Fruit fly (Drosophila melanogaster) whole organism, embryonic: ENCODE data around the gene AIMP2.
A peak's percentile ranks its signal among the peaks of the same experiment; 100 is the strongest.

Experiments used
- Ada2b ChIP-seq: fragments of 200-800 bp; sonication (Bioruptor generic); IDR thresholded peaks from 2 replicates; pipeline ENCODE4 v1.3.6; 2022; ENCODE audit warnings: missing biosample characterization, missing genetic modification characterization
- CG10267 ChIP-seq: fragments of 200-800 bp; sonication (Bioruptor generic); optimal IDR thresholded peaks from 2 replicates; lab custom pipeline; 2018; ENCODE audit warnings: missing biosample characterization, mild to moderate bottlenecking, missing genetic modification characterization, moderate library complexity
- CG11695 ChIP-seq: fragments of 200-800 bp; sonication (Bioruptor generic); IDR thresholded peaks from 3 replicates; pipeline ENCODE4 v1.3.6; 2022; ENCODE audit warnings: missing biosample characterization, missing genetic modification characterization
- CG12071 ChIP-seq: fragments of 200-800 bp; sonication (Bioruptor generic); optimal IDR thresholded peaks from 3 replicates; lab custom pipeline; 2018; ENCODE audit warnings: missing biosample characterization, mild to moderate bottlenecking, missing genetic modification characterization
- CG12155 ChIP-seq: fragments of 200-800 bp; sonication (Bioruptor generic); optimal IDR thresholded peaks from 3 replicates; lab custom pipeline; 2016; ENCODE audit warnings: missing biosample characterization, missing genetic modification characterization
- CG12236 ChIP-seq: fragments of 200-800 bp; sonication (Bioruptor generic); optimal IDR thresholded peaks from 2 replicates; lab custom pipeline; 2016; ENCODE audit warnings: missing biosample characterization, missing genetic modification characterization
- CG14965 ChIP-seq: fragments of 200-800 bp; sonication (Bioruptor generic); optimal IDR thresholded peaks from 2 replicates; lab custom pipeline; 2016; ENCODE audit warnings: missing biosample characterization, missing genetic modification characterization, borderline replicate concordance
- CG15601 ChIP-seq: fragments of 200-800 bp; sonication (Bioruptor generic); optimal IDR thresholded peaks from 3 replicates; lab custom pipeline; 2019; ENCODE audit warnings: missing biosample characterization, mild to moderate bottlenecking, missing genetic modification characterization, moderate library complexity
- CG1602 ChIP-seq: fragments of 200-800 bp; sonication (Bioruptor generic); optimal IDR thresholded peaks from 3 replicates; lab custom pipeline; 2016; ENCODE audit warnings: missing biosample characterization, missing genetic modification characterization
- CG16813 ChIP-seq: fragments of 200-800 bp; sonication (Bioruptor generic); IDR thresholded peaks from 3 replicates; pipeline ENCODE4 v1.3.6; 2022; ENCODE audit warnings: missing biosample characterization, missing genetic modification characterization; ENCODE audit not compliant: partially characterized antibody
- CG2120 ChIP-seq: fragments of 200-800 bp; sonication (Bioruptor generic); optimal IDR thresholded peaks from 3 replicates; lab custom pipeline; 2016; ENCODE audit warnings: missing biosample characterization, missing genetic modification characterization
- CG30403 ChIP-seq: fragments of 200-800 bp; sonication (Bioruptor generic); optimal IDR thresholded peaks from 3 replicates; lab custom pipeline; 2016; ENCODE audit warnings: missing biosample characterization, missing genetic modification characterization
- CG31365 ChIP-seq: fragments of 200-800 bp; sonication (Bioruptor generic); optimal IDR thresholded peaks from 2 replicates; lab custom pipeline; 2018; ENCODE audit warnings: missing biosample characterization, mild to moderate bottlenecking, missing genetic modification characterization
- CG3163 ChIP-seq: fragments of 200-800 bp; sonication (Bioruptor generic); optimal IDR thresholded peaks from 3 replicates; lab custom pipeline; 2016; ENCODE audit warnings: missing biosample characterization, missing genetic modification characterization
- CG32532 ChIP-seq: fragments of 200-800 bp; sonication (Bioruptor generic); IDR thresholded peaks from 2 replicates; pipeline ENCODE4 v1.3.6; 2022; ENCODE audit warnings: missing biosample characterization, missing genetic modification characterization
- CG4282 ChIP-seq: fragments of 200-800 bp; sonication (Bioruptor generic); optimal IDR thresholded peaks from 2 replicates; lab custom pipeline; 2016; ENCODE audit warnings: missing biosample characterization, missing genetic modification characterization
- CG4707 ChIP-seq: fragments of 200-800 bp; sonication (Bioruptor generic); optimal IDR thresholded peaks from 2 replicates; lab custom pipeline; 2018; ENCODE audit warnings: missing biosample characterization, mild to moderate bottlenecking, missing genetic modification characterization, moderate library complexity
- CG6272 ChIP-seq: fragments of 200-800 bp; sonication (Bioruptor generic); IDR thresholded peaks from 2 replicates; pipeline ENCODE4 v1.3.6; 2022; ENCODE audit warnings: missing biosample characterization, missing genetic modification characterization
- CG6813 ChIP-seq: fragments of 200-800 bp; sonication (Bioruptor generic); optimal IDR thresholded peaks from 2 replicates; lab custom pipeline; 2017; ENCODE audit warnings: missing biosample characterization, missing genetic modification characterization, mild to moderate bottlenecking, moderate library complexity, missing genetic modification reagents
- CG7745 ChIP-seq: fragments of 200-800 bp; sonication (Bioruptor generic); optimal IDR thresholded peaks from 2 replicates; lab custom pipeline; 2018; ENCODE audit warnings: missing biosample characterization, mild to moderate bottlenecking, missing genetic modification characterization, moderate library complexity
- CG8924 ChIP-seq: fragments of 200-800 bp; optimal IDR thresholded peaks from 3 replicates; lab custom pipeline; 2019; ENCODE audit warnings: missing biosample characterization, mild to moderate bottlenecking, missing genetic modification characterization, moderate library complexity
- CG9437 ChIP-seq: fragments of 200-800 bp; sonication (Bioruptor generic); optimal IDR thresholded peaks from 2 replicates; lab custom pipeline; 2018; ENCODE audit warnings: missing biosample characterization, mild to moderate bottlenecking, missing genetic modification characterization
- CG9876 ChIP-seq: fragments of 200-800 bp; sonication (Bioruptor generic); optimal IDR thresholded peaks from 2 replicates; lab custom pipeline; 2016; ENCODE audit warnings: missing biosample characterization, missing genetic modification characterization
- Chrac-16 ChIP-seq: fragments of 200-800 bp; sonication (Bioruptor generic); optimal IDR thresholded peaks from 3 replicates; lab custom pipeline; 2016; ENCODE audit warnings: missing biosample characterization, missing genetic modification characterization
- CoRest ChIP-seq: fragments of 200-800 bp; sonication (Bioruptor generic); optimal IDR thresholded peaks from 3 replicates; lab custom pipeline; 2018; ENCODE audit warnings: missing biosample characterization, mild to moderate bottlenecking, missing genetic modification characterization, moderate library complexity
- D ChIP-seq, 2 experiments: fragments of 200-800 bp in 1 of 2; fragments of >200 bp in 1 of 2; sonication (Bioruptor generic) in 1 of 2; optimal IDR thresholded peaks; 2 replicates in 1 of 2; 3 replicates in 1 of 2; lab custom pipeline; 2017; ENCODE audit warnings: mild to moderate bottlenecking in 1 of 2, missing biosample characterization in 1 of 2, missing genetic modification characterization in 1 of 2, missing genetic modification reagents in 1 of 2
- D19B ChIP-seq: fragments of 200-800 bp; sonication (Bioruptor generic); optimal IDR thresholded peaks from 2 replicates; lab custom pipeline; 2017; ENCODE audit warnings: missing biosample characterization, mild to moderate bottlenecking, missing genetic modification characterization
- Dref ChIP-seq: fragments of 200-800 bp; sonication (Bioruptor generic); IDR thresholded peaks from 2 replicates; pipeline ENCODE4 v1.3.6; 2022; ENCODE audit warnings: missing biosample characterization, missing genetic modification characterization
- H2.0 ChIP-seq: fragments of 200-800 bp; sonication (Bioruptor generic); IDR thresholded peaks from 2 replicates; pipeline ENCODE4 v1.3.6; 2022; ENCODE audit warnings: missing biosample characterization, missing genetic modification characterization
- Hr39 ChIP-seq: fragments of >200 bp; optimal IDR thresholded peaks from 2 replicates; lab custom pipeline; 2017
- Med ChIP-seq: fragments of 200-800 bp; sonication (Bioruptor generic); peaks from one replicate; lab custom pipeline; 2016; ENCODE audit warnings: missing biosample characterization, missing genetic modification characterization, mild to moderate bottlenecking, inconsistent platforms, moderate library complexity
- NK7.1 ChIP-seq: fragments of 200-800 bp; sonication (Bioruptor generic); optimal IDR thresholded peaks from 3 replicates; lab custom pipeline; 2016; ENCODE audit warnings: missing biosample characterization, missing genetic modification characterization
- Oli ChIP-seq: fragments of 200-800 bp; sonication (Bioruptor generic); optimal IDR thresholded peaks from 2 replicates; lab custom pipeline; 2018; ENCODE audit warnings: missing biosample characterization, mild to moderate bottlenecking, missing genetic modification characterization, moderate library complexity
- Opbp ChIP-seq: fragments of 200-800 bp; sonication (Bioruptor generic); IDR thresholded peaks from 3 replicates; pipeline ENCODE4 v1.3.6; 2022; ENCODE audit warnings: missing biosample characterization, missing genetic modification characterization; ENCODE audit not compliant: partially characterized antibody
- Side ChIP-seq: fragments of 200-800 bp; sonication (Bioruptor generic); optimal IDR thresholded peaks from 2 replicates; lab custom pipeline; 2016; ENCODE audit warnings: missing biosample characterization, missing genetic modification characterization
- Xbp1 ChIP-seq: fragments of 200-800 bp; sonication (Bioruptor generic); optimal IDR thresholded peaks from 3 replicates; lab custom pipeline; 2016; ENCODE audit warnings: missing biosample characterization, mild to moderate bottlenecking, missing genetic modification characterization
- ab ChIP-seq: fragments of 200-800 bp; sonication (Bioruptor generic); optimal IDR thresholded peaks from 2 replicates; lab custom pipeline; 2016; ENCODE audit warnings: missing biosample characterization, missing genetic modification characterization
- btn ChIP-seq: fragments of 200-800 bp; sonication (Bioruptor generic); optimal IDR thresholded peaks from 2 replicates; lab custom pipeline; 2016; ENCODE audit warnings: missing biosample characterization, missing genetic modification characterization
- chm ChIP-seq: fragments of 200-800 bp; sonication (Bioruptor generic); IDR thresholded peaks from 2 replicates; pipeline ENCODE4 v1.3.6; 2022; ENCODE audit warnings: missing biosample characterization, missing genetic modification characterization
- crp ChIP-seq, 2 experiments: fragments of 200-800 bp; sonication (Bioruptor generic); optimal IDR thresholded peaks; 2 replicates in 1 of 2; 3 replicates in 1 of 2; lab custom pipeline; 2017; ENCODE audit warnings: missing biosample characterization in 2 of 2, missing genetic modification characterization in 2 of 2, mild to moderate bottlenecking in 1 of 2, moderate library complexity in 1 of 2
- fd64A ChIP-seq: fragments of 200-800 bp; sonication (Bioruptor generic); optimal IDR thresholded peaks from 3 replicates; lab custom pipeline; 2018; ENCODE audit warnings: missing biosample characterization, mild to moderate bottlenecking, missing genetic modification characterization
- fru ChIP-seq: fragments of >200 bp; optimal IDR thresholded peaks from 2 replicates; lab custom pipeline; 2017
- ftz-f1 ChIP-seq: fragments of 200-800 bp; sonication (Bioruptor generic); optimal IDR thresholded peaks from 2 replicates; lab custom pipeline; 2016; ENCODE audit warnings: missing biosample characterization, missing genetic modification characterization
- gcm ChIP-seq: fragments of 200-800 bp; sonication (Bioruptor generic); optimal IDR thresholded peaks from 2 replicates; lab custom pipeline; 2019; ENCODE audit warnings: missing biosample characterization, mild to moderate bottlenecking, missing genetic modification characterization, moderate library complexity
- kni ChIP-seq: fragments of 200-800 bp; sonication (Bioruptor generic); optimal IDR thresholded peaks from 3 replicates; lab custom pipeline; 2017; ENCODE audit warnings: mild to moderate bottlenecking, missing biosample characterization, missing genetic modification reagents, missing genetic modification characterization
- mam ChIP-seq: fragments of 200-800 bp; sonication (Bioruptor generic); optimal IDR thresholded peaks from 3 replicates; lab custom pipeline; 2016; ENCODE audit warnings: missing biosample characterization, missing genetic modification characterization
- seq ChIP-seq: fragments of 200-800 bp; sonication (Bioruptor generic); IDR thresholded peaks from 2 replicates; pipeline ENCODE4 v1.3.6; 2022; ENCODE audit warnings: missing biosample characterization, missing genetic modification characterization
- sna ChIP-seq: fragments of 200-800 bp; sonication (Bioruptor generic); IDR thresholded peaks from 2 replicates; pipeline ENCODE4 v1.3.6; 2022; ENCODE audit warnings: missing biosample characterization, missing genetic modification characterization; ENCODE audit not compliant: partially characterized antibody
- wdn ChIP-seq: fragments of 200-800 bp; sonication (Bioruptor generic); IDR thresholded peaks from 2 replicates; pipeline ENCODE4 v1.3.6; 2022; ENCODE audit warnings: missing biosample characterization, missing genetic modification characterization
- wek ChIP-seq: fragments of 200-800 bp; sonication (Bioruptor generic); optimal IDR thresholded peaks from 3 replicates; lab custom pipeline; 2018; ENCODE audit warnings: missing biosample characterization, mild to moderate bottlenecking, missing genetic modification characterization, moderate library complexity

The AIMP2 gene

DNA sequence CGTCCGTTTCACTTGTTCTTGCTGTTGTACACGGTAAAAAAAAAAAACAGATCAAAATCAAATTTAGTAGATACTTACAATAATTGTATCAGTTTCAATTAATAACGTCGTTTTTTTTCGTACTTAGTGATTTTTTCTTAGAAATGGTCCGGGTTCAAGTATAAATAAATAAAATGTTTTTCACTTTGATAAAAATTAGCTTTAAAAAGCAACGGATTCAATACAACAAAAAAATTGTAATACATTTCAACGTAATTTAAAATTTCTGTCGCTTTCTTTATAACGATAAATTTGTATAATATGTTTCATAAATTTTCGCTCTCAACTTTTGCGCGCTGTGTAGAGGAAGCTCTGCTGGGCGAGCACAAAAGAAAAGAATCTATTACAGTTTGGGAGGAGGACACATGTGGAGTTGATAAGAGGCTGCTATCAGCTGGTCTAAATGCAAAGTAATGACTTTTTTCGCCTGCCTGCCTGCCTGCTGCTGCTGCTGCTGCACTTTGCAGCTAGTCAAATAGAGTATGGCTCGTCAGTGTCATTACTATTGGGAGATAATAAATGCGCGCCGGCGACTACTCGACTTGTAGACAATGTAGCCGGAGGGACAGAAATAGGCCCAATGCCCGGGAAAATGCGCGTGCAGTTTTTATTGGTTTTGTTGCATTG lies 45.4 kb upstream of the AIMP2 start (continued):
- TF ChIP-seq fd64A (GFP tag; lab: Kevin White, UChicago) (no peak), CG4282 (GFP tag; lab: Kevin White, UChicago) (no peak), CG7745 (tag; lab: Kevin White, UChicago) (no peak), Hr39 (lab: Kevin White, UChicago) (no peak), CG2120 (GFP tag; lab: Kevin White, UChicago) (peak; percentile 74), CG30403 (peak; percentile 81), kni (GFP tag; lab: Kevin White, UChicago) (no peak), D19B (peak; percentile 4), CG6813 (GFP tag; lab: Kevin White, UChicago) (peak; percentile 24), mam (GFP tag; lab: Kevin White, UChicago) (peak; percentile 45), gcm (GFP tag; lab: Kevin White, UChicago) (peak; percentile 51), Dref (no peak), Med (GFP tag; lab: Kevin White, UChicago) (peak; percentile 42), CG3163 (GFP tag; lab: Kevin White, UChicago) (no peak), ftz-f1 (GFP tag; lab: Kevin White, UChicago) (no peak), CoRest (tag; lab: Kevin White, UChicago) (peak; percentile 81), CG4707 (no peak), wek (no peak), CG12236 (GFP tag; lab: Kevin White, UChicago) (peak; percentile 25), NK7.1 (peak; percentile 15), sna (GFP tag; lab: Robert Waterston, UW) (no peak), H2.0 (GFP tag; lab: Robert Waterston, UW) (no peak; the same call in 1 of the 2 replicates), Chrac-16 (GFP tag; lab: Kevin White, UChicago) (peak; percentile 50), CG6272 (GFP tag; lab: Robert Waterston, UW) (peak; percentile 37; the same call in 1 of the 2 replicates), CG16813 (no peak), CG11695 (GFP tag; lab: Robert Waterston, UW) (peak; percentile 73; the same call in 2 of the 3 replicates), CG12155 (GFP tag; lab: Kevin White, UChicago) (peak; percentile 54), CG14965 (GFP tag; lab: Kevin White, UChicago) (no peak), CG15601 (tag; lab: Kevin White, UChicago) (peak; percentile 63), btn (peak; percentile 1), CG1602 (GFP tag; lab: Kevin White, UChicago) (peak; percentile 73), CG8924 (tag; lab: Kevin White, UChicago) (peak; percentile 77), Opbp (GFP tag; lab: Robert Waterston, UW) (no peak), CG31365 (tag; lab: Kevin White, UChicago) (no peak), Ada2b (GFP tag; lab: Robert Waterston, UW) (peak; percentile 35), wdn (GFP tag; lab: Robert Waterston, UW) (no peak), ab (GFP tag; lab: Kevin White, UChicago) (no peak), CG10267 (peak; percentile 63), CG9437 (GFP tag; lab: Kevin White, UChicago) (peak; percentile 70), CG12071 (no peak), fru (lab: Kevin White, UChicago) (no peak), Side (GFP tag; lab: Kevin White, UChicago) (no peak), Oli (peak; percentile 78), chm (no peak), Xbp1 (GFP tag; lab: Kevin White, UChicago) (peak; percentile 63), crp (GFP tag; optimal IDR thresholded peaks at IDR 0.05; lab: Kevin White, UChicago) (peak in 1 of 2 experiments; percentile 23), D (optimal IDR thresholded peaks at IDR 0.05; lab: Kevin White, UChicago) (no peak), D (GFP tag; optimal IDR thresholded peaks at IDR 0.05; lab: Kevin White, UChicago) (peak; percentile 64), CG32532 (GFP tag; lab: Robert Waterston, UW) (no peak; the same call in 1 of the 2 replicates), CG9876 (GFP tag; lab: Kevin White, UChicago) (no peak), seq (GFP tag; lab: Robert Waterston, UW) (peak; percentile 62)
